Worm (Caenorhabditis elegans) whole organism, L4 larva: ENCODE measurements around the gene Y66D12A.13.

Source experiments
- mxl-2 ChIP-seq: fragments of 200-800 bp; sonication (Bioruptor generic); conservative IDR thresholded peaks from 2 replicates; pipeline ENCODE4 v1.3.6; 2022; ENCODE audit warnings: missing genetic modification reagents, missing genetic modification characterization, missing compliant biosample characterization
- vab-7 ChIP-seq: fragments of 200-800 bp; sonication (Bioruptor generic); IDR thresholded peaks from 2 replicates; pipeline ENCODE4 v1.3.6; 2022; ENCODE audit warnings: missing genetic modification reagents, missing genetic modification characterization, missing compliant biosample characterization

DNA sequence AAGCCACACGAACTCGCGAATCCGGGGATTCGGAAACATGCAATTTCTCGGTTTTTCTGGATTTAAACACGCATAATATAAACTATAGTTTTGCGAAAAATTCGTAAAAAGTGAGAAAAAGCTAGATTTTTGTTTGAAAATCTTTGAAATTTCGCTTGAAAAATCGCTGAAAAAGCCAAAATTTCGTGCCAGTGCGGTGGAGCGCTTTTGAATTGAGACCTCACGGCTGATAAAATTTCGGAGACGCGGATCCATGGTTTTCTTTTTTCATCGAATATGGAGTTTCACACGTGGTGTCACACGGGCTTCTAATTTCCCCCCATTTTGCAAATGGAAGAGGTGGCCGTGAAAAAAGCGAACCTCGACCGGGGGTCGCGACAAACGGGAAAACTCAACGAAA is 42.1 kb downstream of the Y66D12A.13 start:
- TF ChIP-seq vab-7 (GFP tag; lab: Robert Waterston, UW) (no peak), mxl-2 (no peak)
